Fruit fly (Drosophila melanogaster): ENCODE results near the gene CG34253.
A peak's percentile ranks its signal among the peaks of the same experiment; 100 is the strongest.

The CG34253 gene

DNA sequence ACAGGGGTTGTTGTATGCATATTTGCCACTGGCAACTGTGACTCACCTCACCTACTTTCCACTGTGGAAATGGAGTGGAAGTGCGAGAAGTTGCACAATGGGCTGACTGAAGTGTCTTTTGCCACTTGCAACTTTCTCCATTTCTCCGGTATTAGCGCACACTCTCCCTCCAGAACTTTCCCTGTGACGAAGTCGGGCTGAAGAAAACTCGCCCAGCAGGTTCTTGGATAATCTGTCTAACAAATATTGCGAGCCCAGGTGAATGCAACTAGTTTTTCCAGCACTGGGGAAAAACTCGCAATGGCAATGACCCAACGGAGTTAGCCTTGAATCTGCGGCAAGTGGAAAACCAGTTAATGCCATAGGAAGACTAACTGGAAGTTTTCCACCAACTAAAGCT, 10.5 kb downstream of the CG34253 start:
- TF ChIP-seq CG5204 (GFP tag; optimal IDR thresholded peaks at IDR 0.05) (no peak), cnc (optimal IDR thresholded peaks at IDR 0.05) (no peak), CG14711 (tag; optimal IDR thresholded peaks at IDR 0.05) (no peak)

DNA sequence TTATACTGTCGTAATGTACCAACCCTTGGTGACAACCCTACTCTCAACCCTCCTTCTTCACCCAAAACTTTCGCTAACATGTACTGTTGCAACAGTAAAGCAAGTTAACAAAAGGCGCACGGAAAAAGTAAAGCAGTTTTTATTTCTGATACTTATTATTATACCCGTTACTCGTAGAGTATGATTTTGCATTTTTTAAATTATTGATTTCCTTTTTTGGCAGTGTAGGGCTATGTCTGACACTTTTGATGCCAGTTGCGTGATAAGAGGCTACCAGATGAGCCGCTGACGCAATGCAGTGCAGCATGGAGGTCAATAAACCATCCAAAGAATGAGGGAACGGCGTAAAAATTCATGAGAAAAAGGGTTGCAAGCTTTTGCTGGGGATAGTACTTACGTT, 11.3 kb downstream of the CG34253 start:
- TF ChIP-seq CG11617 (GFP tag; optimal IDR thresholded peaks at IDR 0.05) (no peak), CG12768 (GFP tag; optimal IDR thresholded peaks at IDR 0.05) (no peak), CG7101 (tag; optimal IDR thresholded peaks at IDR 0.05) (no peak), ovo (GFP tag; optimal IDR thresholded peaks at IDR 0.05) (no peak), kay (GFP tag; ENCODE audit: borderline replicate concordance) (no peak), CG14711 (tag; optimal IDR thresholded peaks at IDR 0.05) (no peak), cic (GFP tag; optimal IDR thresholded peaks at IDR 0.05) (no peak), pad (GFP tag; optimal IDR thresholded peaks at IDR 0.05) (no peak), Mnt (GFP tag; optimal IDR thresholded peaks at IDR 0.05) (no peak)

DNA sequence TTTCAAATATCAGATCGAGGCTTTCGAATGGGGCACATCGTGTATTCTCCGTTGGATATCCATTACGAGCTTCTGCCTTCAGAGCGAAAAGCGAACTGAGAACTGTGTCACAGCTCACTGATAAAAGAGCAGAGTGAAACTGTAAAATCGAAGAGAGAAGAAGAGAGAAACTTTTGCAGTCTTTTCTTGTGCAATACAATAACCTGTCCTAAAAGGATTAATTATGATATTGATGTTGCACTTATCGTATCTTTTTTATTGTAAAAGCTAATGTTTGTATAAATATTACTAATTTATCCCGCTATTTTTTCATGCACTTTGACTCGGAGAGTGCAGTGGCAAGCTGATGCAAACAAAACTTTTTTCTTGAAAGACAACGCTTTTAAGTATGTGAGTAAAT, 12.1 kb downstream of the CG34253 start:
- TF ChIP-seq tj (GFP tag; optimal IDR thresholded peaks at IDR 0.05) (no peak), CG14711 (tag; optimal IDR thresholded peaks at IDR 0.05) (no peak), Crg-1 (GFP tag; optimal IDR thresholded peaks at IDR 0.05) (no peak), CG7101 (tag; optimal IDR thresholded peaks at IDR 0.05) (no peak), CG33017 (tag; optimal IDR thresholded peaks at IDR 0.05) (no peak), bab1 (GFP tag; optimal IDR thresholded peaks at IDR 0.05) (no peak), Hr96 (GFP tag; optimal IDR thresholded peaks at IDR 0.05) (no peak), cnc (optimal IDR thresholded peaks at IDR 0.05) (no peak), kay (GFP tag; ENCODE audit: borderline replicate concordance) (no peak), CG1620 (GFP tag; optimal IDR thresholded peaks at IDR 0.05) (no peak), CG5204 (GFP tag; optimal IDR thresholded peaks at IDR 0.05) (no peak), CG12768 (GFP tag; optimal IDR thresholded peaks at IDR 0.05) (no peak), Mnt (GFP tag; optimal IDR thresholded peaks at IDR 0.05) (no peak)

DNA sequence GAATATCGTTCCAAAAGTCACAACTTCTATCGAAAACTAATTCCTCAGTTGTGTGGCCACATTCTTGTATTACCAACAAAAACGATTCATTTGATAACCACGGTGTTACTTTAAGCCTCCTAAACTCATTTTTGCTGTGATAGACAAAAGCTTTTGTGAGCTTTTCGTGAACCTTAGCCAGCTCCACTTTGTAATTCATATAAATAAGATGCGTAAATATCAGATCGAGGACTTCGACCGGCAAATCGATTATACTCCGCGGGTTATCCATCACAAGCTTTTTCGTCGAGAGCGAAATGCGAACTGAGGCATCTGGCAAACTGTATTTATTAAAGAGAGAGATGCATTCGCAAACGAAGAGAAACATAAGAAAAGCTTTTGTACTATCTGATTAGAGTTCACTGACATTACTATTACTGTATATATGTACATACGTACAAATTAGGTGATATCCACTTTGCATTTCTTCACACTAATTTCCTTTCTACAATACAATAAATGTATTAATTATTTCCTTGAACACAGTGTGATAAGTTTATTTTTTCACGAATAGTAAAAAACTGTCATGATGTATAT, 13.5 kb downstream of the CG34253 start, which contains the start of gene CG44004:
Gene CG44004, minus strand, starts transcription at position 305 of the 576 bp plus-strand sequence.
- TF ChIP-seq kay (GFP tag; ENCODE audit: borderline replicate concordance), result peak; percentile 18
- TF ChIP-seq CG33017 (tag; optimal IDR thresholded peaks at IDR 0.05), result no peak
- no peak for TF ChIP-seq CG7101 (tag; optimal IDR thresholded peaks at IDR 0.05)
- no peak for TF ChIP-seq CG1620 (GFP tag; optimal IDR thresholded peaks at IDR 0.05)

DNA sequence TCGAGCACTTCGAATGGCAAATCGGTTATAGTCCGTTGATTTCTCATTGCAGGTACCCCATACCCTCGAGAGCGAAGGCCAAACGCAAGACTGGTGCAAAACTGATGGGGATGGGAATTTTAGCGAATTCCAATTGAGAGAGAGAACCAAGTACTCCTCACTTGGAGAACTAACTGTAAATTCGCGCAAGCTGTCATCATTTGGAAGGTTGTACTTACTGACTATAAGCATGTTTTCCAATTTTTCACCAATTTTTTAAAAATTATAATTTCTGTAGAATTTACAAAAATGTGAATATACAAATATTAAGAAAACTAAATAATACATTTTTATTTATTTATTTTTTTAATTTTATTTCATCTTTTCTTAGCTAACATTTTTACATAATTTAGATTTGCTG, 15.1 kb downstream of the CG34253 start, which contains the start of gene CG44005:
Gene CG44005, minus strand, starts transcription at position 101 of the 400 bp plus-strand sequence.
- TF ChIP-seq pad (GFP tag; optimal IDR thresholded peaks at IDR 0.05), result peak; percentile 88
- TF ChIP-seq CG14711 (tag; optimal IDR thresholded peaks at IDR 0.05), result no peak

DNA sequence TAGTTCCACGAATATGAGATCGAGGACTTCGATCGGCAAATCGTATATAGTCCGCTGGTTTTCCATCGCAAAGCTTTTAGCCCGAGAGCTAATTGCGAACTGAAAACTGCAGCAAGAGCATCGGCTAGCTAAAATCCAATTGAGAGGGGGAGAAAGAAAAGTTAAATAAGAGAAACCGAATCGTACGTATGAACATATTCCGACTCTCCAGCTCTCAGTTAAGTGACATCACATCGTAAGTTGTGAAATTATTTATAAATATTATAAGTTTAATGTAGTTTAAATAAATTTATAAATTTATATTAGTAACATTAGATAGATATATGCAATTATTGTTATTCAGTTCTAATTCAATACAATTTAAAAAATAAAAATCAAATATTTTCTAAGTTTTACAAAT, 17.1 kb downstream of the CG34253 start, which contains the start of gene CG44006:
Gene CG44006, minus strand, starts transcription at position 101 of the 400 bp plus-strand sequence.
- no peak for TF ChIP-seq CG14711 (tag; optimal IDR thresholded peaks at IDR 0.05)
- TF ChIP-seq CG11617 (GFP tag; optimal IDR thresholded peaks at IDR 0.05), result no peak
- no peak for TF ChIP-seq CG5204 (GFP tag; optimal IDR thresholded peaks at IDR 0.05)

DNA sequence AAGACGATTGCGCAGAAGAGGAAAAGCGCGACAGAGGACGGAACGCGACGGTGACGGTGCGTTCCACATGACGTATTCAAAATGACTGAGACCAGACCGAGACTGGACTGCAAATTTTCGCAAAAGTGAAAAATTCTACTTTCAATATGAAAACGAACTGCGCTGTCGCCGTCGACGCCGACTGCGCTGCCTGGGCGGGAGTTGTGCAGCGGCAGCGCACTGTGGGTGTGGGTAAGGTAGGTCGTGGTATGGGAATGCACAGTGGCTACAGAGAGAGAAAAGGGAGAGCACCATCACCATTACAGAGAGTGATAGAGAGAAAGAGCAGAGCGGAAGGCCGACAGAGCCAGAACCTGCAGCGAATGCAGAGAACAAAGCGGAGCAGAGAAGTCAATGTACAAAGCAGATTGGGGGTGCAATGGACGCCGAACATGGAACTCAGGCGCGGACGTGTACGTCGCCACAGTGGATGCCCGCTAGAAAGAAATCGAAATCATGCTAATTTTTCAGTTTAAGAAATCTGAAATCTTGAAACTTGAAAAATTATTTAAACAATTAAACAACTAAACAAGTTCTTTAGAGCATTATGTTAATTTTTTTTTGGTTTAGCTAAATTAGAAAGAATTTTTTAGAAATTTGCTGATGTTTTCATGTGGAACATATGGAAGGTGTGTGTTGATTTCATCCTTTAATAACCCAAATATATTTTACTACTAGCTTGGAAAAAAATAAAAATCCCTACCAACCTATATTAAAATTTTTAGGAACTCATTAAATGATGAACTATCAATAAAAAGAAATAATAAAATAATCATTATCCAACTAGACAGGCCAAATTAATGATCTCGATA, 22.3 kb downstream of the CG34253 start, which contains the start of gene Eip75B:
Gene Eip75B, minus strand, starts transcription at position 65 of the 851 bp plus-strand sequence.
- peak; percentile 25 for TF ChIP-seq CG5204 (GFP tag; optimal IDR thresholded peaks at IDR 0.05)
- TF ChIP-seq ovo (GFP tag; optimal IDR thresholded peaks at IDR 0.05), result no peak

DNA sequence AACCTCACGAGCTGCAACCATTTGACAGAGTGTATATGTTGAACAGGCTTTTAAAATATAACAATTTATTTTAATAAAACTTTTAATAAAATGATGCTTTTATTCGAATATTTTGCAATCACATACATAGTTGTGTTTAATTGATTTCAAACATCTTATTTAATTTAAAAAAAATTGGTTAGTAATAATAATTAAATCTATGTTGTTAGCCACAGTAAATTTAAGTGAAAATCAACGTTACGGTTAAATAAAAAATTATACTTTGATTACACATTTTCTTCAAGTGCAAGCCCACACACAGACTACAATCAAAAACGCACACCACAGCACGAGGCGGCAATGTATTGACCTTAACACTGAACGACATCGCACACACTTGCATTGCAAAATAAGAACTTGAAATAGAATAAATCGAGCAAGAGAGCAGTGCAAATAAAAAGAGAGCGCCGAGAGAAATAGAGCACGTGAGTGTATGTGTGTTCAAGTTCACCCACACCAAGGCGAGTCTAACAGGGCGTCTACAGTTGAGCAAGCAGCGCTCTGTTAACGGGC, 24.1 kb downstream of the CG34253 start:
- TF ChIP-seq Crg-1 (GFP tag; optimal IDR thresholded peaks at IDR 0.05), result peak; percentile 46
- peak; percentile 87 for TF ChIP-seq CG7045 (GFP tag; optimal IDR thresholded peaks at IDR 0.05)
- peak; percentile 47 for TF ChIP-seq Mnt (GFP tag; optimal IDR thresholded peaks at IDR 0.05)
- TF ChIP-seq tj (GFP tag; optimal IDR thresholded peaks at IDR 0.05), result peak; percentile 70
- peak; percentile 9 for TF ChIP-seq ovo (GFP tag; optimal IDR thresholded peaks at IDR 0.05)
- peak; percentile 78 for TF ChIP-seq CG14711 (tag; optimal IDR thresholded peaks at IDR 0.05)
- TF ChIP-seq cic (GFP tag; optimal IDR thresholded peaks at IDR 0.05), result peak; percentile 75
- peak; percentile 83 for TF ChIP-seq CG7101 (tag; optimal IDR thresholded peaks at IDR 0.05)
- no peak for TF ChIP-seq CG1620 (GFP tag; optimal IDR thresholded peaks at IDR 0.05)
- peak; percentile 91 for TF ChIP-seq CG33017 (tag; optimal IDR thresholded peaks at IDR 0.05)
- TF ChIP-seq CG11617 (GFP tag; optimal IDR thresholded peaks at IDR 0.05), result peak; percentile 85
- peak; percentile 87 for TF ChIP-seq kay (GFP tag; ENCODE audit: borderline replicate concordance)
- peak; percentile 62 for TF ChIP-seq pad (GFP tag; optimal IDR thresholded peaks at IDR 0.05)
- TF ChIP-seq CG12768 (GFP tag; optimal IDR thresholded peaks at IDR 0.05), result peak; percentile 85
- TF ChIP-seq cnc (optimal IDR thresholded peaks at IDR 0.05), result peak in 1 of 2 experiments; percentile 23
- TF ChIP-seq bab1 (GFP tag; optimal IDR thresholded peaks at IDR 0.05), result peak; percentile 60
- TF ChIP-seq CG5204 (GFP tag; optimal IDR thresholded peaks at IDR 0.05), result peak; percentile 75
- peak; percentile 65 for TF ChIP-seq toe (GFP tag; optimal IDR thresholded peaks at IDR 0.05)
- TF ChIP-seq Clk (GFP tag; optimal IDR thresholded peaks at IDR 0.05), result peak; percentile 13
- TF ChIP-seq Hr96 (GFP tag; optimal IDR thresholded peaks at IDR 0.05), result peak; percentile 30

Measured in whole organism, adult.